Worm (Caenorhabditis elegans): Measurements from ENCODE around the gene csn-4.
"Not testable (repeated sequence)": the region's sequence is repeated elsewhere in the genome, so short reads cannot be mapped to it uniquely, and the experiment has no call there.

Gene csn-4

ce11 chrIV:1051636-1052133, 35.1 kb downstream of the csn-4 start, which contains the start of gene Y55F3AM.21:
Y55F3AM.21 (minus strand) TSS chrIV:1051686.
- not testable (repeated sequence) for TF ChIP-seq tra-4 (tag; optimal IDR thresholded peaks at IDR 0.05); tbx-11 (GFP tag; IDR thresholded peaks at IDR 0.05); hnd-1 (tag; optimal IDR thresholded peaks at IDR 0.05)

- TF ChIP-seq ama-1 (optimal IDR thresholded peaks at IDR 0.05) (no peak), hnd-1 (tag; optimal IDR thresholded peaks at IDR 0.05) (no peak), F13C5.2 (tag; optimal IDR thresholded peaks at IDR 0.05) (no peak), sea-1 (GFP tag; conservative IDR thresholded peaks at IDR 0.05) (no peak), ceh-36 (tag; optimal IDR thresholded peaks at IDR 0.05) (no peak), aly-1 (tag; optimal IDR thresholded peaks at IDR 0.05) (no peak), ceh-13 (GFP tag; optimal IDR thresholded peaks at IDR 0.05) (no peak)
Measured at ce11 chrIV:1046996-1047395, 39.8 kb downstream of the csn-4 start.

ce11 chrIV:1045683-1046082, 41.1 kb downstream of the csn-4 start, which contains the start of gene srx-12:
srx-12 (plus strand) TSS chrIV:1045983.
- TF ChIP-seq hmbx-1 (tag; optimal IDR thresholded peaks at IDR 0.05) (no peak), tra-4 (tag; optimal IDR thresholded peaks at IDR 0.05) (no peak)

- TF ChIP-seq tbx-11 (GFP tag; IDR thresholded peaks at IDR 0.05), result no peak
- TF ChIP-seq B0310.2 (tag; optimal IDR thresholded peaks at IDR 0.05), result no peak
- no peak for TF ChIP-seq hnd-1 (tag; optimal IDR thresholded peaks at IDR 0.05)
Measured at ce11 chrIV:1044287-1044686, 42.5 kb downstream of the csn-4 start, which contains the start of gene Y55F3AM.11. Y55F3AM.11 (minus strand) TSS chrIV:1044387.

ce11 chrIV:1040537-1040936, 46.3 kb downstream of the csn-4 start:
- TF ChIP-seq ama-1 (optimal IDR thresholded peaks at IDR 0.05), result no peak
- TF ChIP-seq aly-1 (tag; optimal IDR thresholded peaks at IDR 0.05), result no peak
- TF ChIP-seq hmbx-1 (tag; optimal IDR thresholded peaks at IDR 0.05), result no peak
- no peak for TF ChIP-seq F13C5.2 (tag; optimal IDR thresholded peaks at IDR 0.05)
- no peak for TF ChIP-seq flt-1 (GFP tag; IDR thresholded peaks at IDR 0.05)
- no peak for TF ChIP-seq tbx-37 (GFP tag; conservative IDR thresholded peaks at IDR 0.05)
- no peak for TF ChIP-seq B0310.2 (tag; optimal IDR thresholded peaks at IDR 0.05)
- TF ChIP-seq sea-1 (GFP tag; conservative IDR thresholded peaks at IDR 0.05), result no peak
- no peak for TF ChIP-seq hmg-4 (GFP tag; optimal IDR thresholded peaks at IDR 0.05)
- no peak for TF ChIP-seq ceh-13 (GFP tag; optimal IDR thresholded peaks at IDR 0.05)
- no peak for TF ChIP-seq pes-1 (GFP tag; IDR thresholded peaks at IDR 0.05)
- TF ChIP-seq scrt-1 (GFP tag; IDR thresholded peaks at IDR 0.05), result no peak
- no peak for TF ChIP-seq ceh-36 (tag; optimal IDR thresholded peaks at IDR 0.05)
- TF ChIP-seq tbx-11 (GFP tag; IDR thresholded peaks at IDR 0.05), result no peak
- no peak for TF ChIP-seq hnd-1 (tag; optimal IDR thresholded peaks at IDR 0.05)

- TF ChIP-seq B0310.2 (tag; optimal IDR thresholded peaks at IDR 0.05), result no peak
- TF ChIP-seq hmbx-1 (tag; optimal IDR thresholded peaks at IDR 0.05), result no peak
- no peak for TF ChIP-seq scrt-1 (GFP tag; IDR thresholded peaks at IDR 0.05)
- TF ChIP-seq tbx-37 (GFP tag; conservative IDR thresholded peaks at IDR 0.05), result no peak
- TF ChIP-seq tra-4 (tag; optimal IDR thresholded peaks at IDR 0.05), result no peak
- no peak for TF ChIP-seq sea-1 (GFP tag; conservative IDR thresholded peaks at IDR 0.05)
- TF ChIP-seq ceh-36 (tag; optimal IDR thresholded peaks at IDR 0.05), result no peak
Measured at ce11 chrIV:1038516-1038915, 48.3 kb downstream of the csn-4 start.

- TF ChIP-seq hnd-1 (tag; optimal IDR thresholded peaks at IDR 0.05) (no peak), ceh-13 (GFP tag; optimal IDR thresholded peaks at IDR 0.05) (no peak), ama-1 (optimal IDR thresholded peaks at IDR 0.05) (no peak), tbx-37 (GFP tag; conservative IDR thresholded peaks at IDR 0.05) (no peak), B0310.2 (tag; optimal IDR thresholded peaks at IDR 0.05) (no peak), pes-1 (GFP tag; IDR thresholded peaks at IDR 0.05) (no peak)
Measured at ce11 chrIV:1035108-1035507, 51.7 kb downstream of the csn-4 start.

- no peak for TF ChIP-seq hmg-4 (GFP tag; optimal IDR thresholded peaks at IDR 0.05)
- TF ChIP-seq ceh-13 (GFP tag; optimal IDR thresholded peaks at IDR 0.05), result no peak
- TF ChIP-seq ama-1 (optimal IDR thresholded peaks at IDR 0.05), result no peak
- no peak for TF ChIP-seq hmbx-1 (tag; optimal IDR thresholded peaks at IDR 0.05)
Measured at ce11 chrIV:1029939-1030338, 56.9 kb downstream of the csn-4 start, which contains the start of gene abhd-14. abhd-14 (minus strand) TSS chrIV:1030039.
